Worm (Caenorhabditis elegans) whole organism, L4/young adult: ENCODE results near the gene str-163.

ENCODE experiments used
- W03F9.2 ChIP-seq: fragments of 150-350 bp; optimal IDR thresholded peaks from 2 replicates; lab custom pipeline; 2014; ENCODE audit warnings: missing biosample characterization, missing genetic modification characterization
- dao-5 ChIP-seq: sonication (generic microtip); optimal IDR thresholded peaks from 2 replicates; lab custom pipeline; 2016; ENCODE audit warnings: missing genotype, missing genetic modification characterization, moderate library complexity, missing compliant biosample characterization
- him-1 ChIP-seq: sonication (generic microtip); optimal IDR thresholded peaks from 2 replicates; lab custom pipeline; 2016; ENCODE audit warnings: missing genotype, missing genetic modification reagents, missing genetic modification characterization, missing compliant biosample characterization

- TF ChIP-seq him-1 (tag; lab: Kevin White, UChicago) (no peak), dao-5 (tag; lab: Kevin White, UChicago) (no peak), W03F9.2 (tag; lab: Kevin White, UChicago) (no peak)
Observed at ce11 chrIV:5005154-5005553, 51.2 kb downstream of the str-163 start.
